Fruit fly (Drosophila melanogaster): Measurements from ENCODE around the gene CG10026.

The CG10026 gene

DNA sequence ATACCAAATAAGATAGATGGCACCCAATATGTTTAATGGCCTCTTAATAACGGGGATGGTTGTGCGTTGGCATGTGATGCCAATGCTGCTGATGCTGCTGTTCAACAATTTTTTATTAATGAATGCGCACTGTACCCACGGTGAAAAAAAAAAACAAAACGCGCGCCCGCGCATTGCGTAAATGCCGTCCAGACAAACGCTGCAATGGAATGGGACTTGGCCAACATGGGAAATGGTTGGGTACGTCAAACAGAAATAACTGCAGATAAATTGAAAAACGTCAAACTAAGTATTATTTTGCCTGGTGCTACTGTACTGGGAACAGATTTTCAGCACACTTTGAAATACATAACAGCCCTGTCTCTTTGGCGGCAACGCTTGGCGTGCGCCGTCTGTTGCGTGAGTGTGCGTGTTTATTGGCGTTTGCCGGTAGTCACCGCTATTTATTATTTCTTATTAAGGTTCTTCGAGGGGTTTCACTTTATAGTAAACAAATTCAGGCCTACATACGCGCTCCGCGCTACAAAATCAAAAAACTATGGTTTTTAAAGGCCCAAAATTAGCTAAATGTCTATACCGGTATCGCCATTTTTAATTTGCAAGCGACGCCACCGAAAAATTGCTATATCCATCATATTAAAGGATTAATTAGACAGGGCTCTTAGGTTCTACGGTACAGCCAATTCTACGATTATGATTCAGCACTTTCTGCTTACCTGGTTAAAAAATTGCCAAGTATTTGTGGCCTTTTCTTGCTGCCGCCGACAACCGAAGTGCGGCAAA is 1.3 kb upstream of the CG10026 start (continued):
- TF ChIP-seq CG6163 (GFP tag; IDR thresholded peaks at IDR 0.05): 0 out of 3 replicates have a peak, but pooled peaks have one; percentile 61
- peak; percentile 72 for TF ChIP-seq CG8119 (GFP tag; IDR thresholded peaks at IDR 0.05)
- TF ChIP-seq achi (GFP tag; optimal IDR thresholded peaks at IDR 0.05): peak; percentile 49

DNA sequence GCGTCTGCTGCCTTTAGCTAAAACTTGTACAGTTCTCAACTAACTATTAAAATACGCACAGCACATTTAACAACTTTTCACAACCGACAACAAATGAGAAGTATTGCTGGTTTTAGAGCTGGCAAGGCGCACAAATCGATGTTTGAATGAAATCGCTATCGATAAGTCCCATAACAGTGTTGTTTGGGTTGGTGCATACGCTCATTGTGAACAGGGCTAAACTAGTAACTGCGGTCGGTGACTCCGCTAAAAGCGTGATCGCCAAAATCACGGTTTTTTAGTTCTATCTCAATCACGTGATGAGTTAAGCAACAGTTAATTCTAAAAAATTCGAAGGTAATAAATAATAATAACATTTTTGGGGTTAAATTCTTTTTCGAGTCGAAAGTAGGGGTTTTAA is 675 bp upstream of the CG10026 start, which contains the start of gene Top2:
Gene Top2 (minus strand): TSS at position 110 of the 400 bp plus-strand sequence.
- TF ChIP-seq Sox15 (GFP tag; optimal IDR thresholded peaks at IDR 0.05): no peak
- peak; percentile 33 for TF ChIP-seq lz (GFP tag; optimal IDR thresholded peaks at IDR 0.05)
- TF ChIP-seq CG8632 (GFP tag; optimal IDR thresholded peaks at IDR 0.05): no peak
- peak; percentile 29 for TF ChIP-seq Sox14 (GFP tag; optimal IDR thresholded peaks at IDR 0.05)
- TF ChIP-seq CG15336 (GFP tag; IDR thresholded peaks at IDR 0.05): no peak
- no peak for TF ChIP-seq pdm3 (GFP tag; optimal IDR thresholded peaks at IDR 0.05)
- TF ChIP-seq topi (GFP tag; optimal IDR thresholded peaks at IDR 0.05): peak; percentile 10
- no peak for TF ChIP-seq fd59A (GFP tag; optimal IDR thresholded peaks at IDR 0.05)
- peak; percentile 27 for TF ChIP-seq cyc (GFP tag; optimal IDR thresholded peaks at IDR 0.05)
- no peak for TF ChIP-seq Lpt (GFP tag; optimal IDR thresholded peaks at IDR 0.05)
- TF ChIP-seq CG6163 (GFP tag; IDR thresholded peaks at IDR 0.05): no peak
- peak; percentile 1 for TF ChIP-seq esn (GFP tag; optimal IDR thresholded peaks at IDR 0.05)
- peak; percentile 17 for TF ChIP-seq Smox (GFP tag; optimal IDR thresholded peaks at IDR 0.05)
- no peak for TF ChIP-seq CG8319 (GFP tag; optimal IDR thresholded peaks at IDR 0.05)
- TF ChIP-seq Hr39 (GFP tag; optimal IDR thresholded peaks at IDR 0.05): peak; percentile 34
- peak; percentile 30 for TF ChIP-seq CG31627 (GFP tag; optimal IDR thresholded peaks at IDR 0.05)
- no peak for TF ChIP-seq Ets96B (tag; optimal IDR thresholded peaks at IDR 0.05)
- TF ChIP-seq CG9139 (GFP tag; optimal IDR thresholded peaks at IDR 0.05): no peak

DNA sequence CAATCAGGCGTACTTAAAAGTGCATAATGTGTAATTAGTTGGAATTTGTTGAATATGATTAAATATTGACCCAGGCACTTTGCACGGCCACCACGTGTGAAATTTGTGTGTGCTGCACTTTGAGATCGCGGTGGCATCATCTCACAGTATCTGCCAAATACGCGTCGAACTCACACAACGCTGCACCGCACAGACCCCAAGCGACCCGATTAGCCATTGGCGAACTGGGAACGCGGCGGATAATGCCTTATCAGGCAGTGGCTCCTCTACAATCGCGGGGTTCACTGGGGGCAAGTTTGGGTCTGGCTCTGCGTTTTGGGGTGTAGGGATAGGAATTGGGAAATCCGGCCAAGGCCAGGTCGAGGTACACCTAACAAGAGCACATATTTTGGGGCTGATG is 1.2 kb downstream of the CG10026 start:
- no peak for TF ChIP-seq CG34406 (GFP tag; optimal IDR thresholded peaks at IDR 0.05)
- TF ChIP-seq svp (GFP tag): peak; percentile 96
- TF ChIP-seq CG8119 (GFP tag; IDR thresholded peaks at IDR 0.05): 0 out of 3 replicates have a peak, but pooled peaks have one; percentile 20

DNA sequence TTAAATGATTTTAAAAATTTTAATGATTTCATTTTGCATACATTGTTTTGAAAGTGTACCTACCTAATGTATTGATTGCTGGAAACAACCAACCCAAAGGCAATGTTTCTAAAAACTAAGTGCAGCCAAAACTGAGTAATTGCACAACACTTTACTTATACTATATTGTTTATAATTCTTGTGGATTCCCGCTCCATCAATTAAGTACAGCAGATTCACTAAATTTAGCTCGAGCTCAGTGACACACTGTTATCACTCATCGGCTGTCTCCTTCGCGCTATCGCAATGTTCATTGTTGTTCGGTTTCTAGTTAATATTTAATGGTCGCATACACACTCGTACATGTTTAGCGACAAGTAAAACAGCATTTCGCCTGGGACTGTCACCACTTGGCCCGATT is 1.7 kb downstream of the CG10026 start:
- no peak for TF ChIP-seq CG3919 (GFP tag; optimal IDR thresholded peaks at IDR 0.05)
- no peak for TF ChIP-seq topi (GFP tag; optimal IDR thresholded peaks at IDR 0.05)
- no peak for TF ChIP-seq Smox (GFP tag; optimal IDR thresholded peaks at IDR 0.05)
- TF ChIP-seq dsx (GFP tag; optimal IDR thresholded peaks at IDR 0.05; ENCODE audit: poor library complexity, severe bottlenecking): peak; percentile 4

DNA sequence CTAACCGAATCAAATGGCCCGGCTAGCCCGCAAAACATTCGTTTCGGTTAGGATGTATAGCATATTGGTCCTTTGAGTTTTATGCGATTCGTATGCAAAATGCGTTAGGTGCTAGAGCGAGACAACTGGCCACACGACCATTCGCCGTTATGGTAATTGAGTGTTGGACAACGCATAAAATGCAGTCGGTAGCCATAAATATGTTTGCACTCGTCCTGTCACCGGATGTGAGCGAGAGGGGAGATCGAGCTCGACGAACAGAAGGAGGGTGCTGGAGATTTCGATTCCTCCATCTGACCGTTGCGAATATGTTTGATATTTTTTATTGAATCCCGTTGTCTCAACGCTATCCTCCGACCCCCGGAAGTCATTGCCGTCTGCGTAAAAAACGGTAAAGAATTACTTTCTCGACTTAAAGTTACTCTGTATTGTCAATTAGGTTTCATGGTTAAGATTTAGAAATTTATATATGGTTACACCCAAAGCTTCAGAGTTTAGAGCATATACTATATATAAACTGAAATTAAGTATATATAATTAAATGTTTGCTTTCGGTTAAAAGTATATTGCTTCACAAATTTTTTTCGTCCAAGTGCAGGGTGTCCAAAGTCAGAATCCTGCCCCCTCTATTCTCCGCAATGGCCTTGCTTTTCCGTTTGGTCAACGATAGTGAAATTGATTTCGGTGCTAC is 4.0 kb downstream of the CG10026 start:
- TF ChIP-seq OdsH (GFP tag; optimal IDR thresholded peaks at IDR 0.05) (no peak), acj6 (GFP tag; optimal IDR thresholded peaks at IDR 0.05) (no peak), Lpt (GFP tag; optimal IDR thresholded peaks at IDR 0.05) (no peak), CG6792 (GFP tag; optimal IDR thresholded peaks at IDR 0.05) (no peak), CG3919 (GFP tag; optimal IDR thresholded peaks at IDR 0.05) (no peak), CG8119 (GFP tag; IDR thresholded peaks at IDR 0.05) (no peak), CG7368 (GFP tag; optimal IDR thresholded peaks at IDR 0.05) (no peak), CG1621 (tag; optimal IDR thresholded peaks at IDR 0.05) (no peak), svp (GFP tag) (no peak), CG16779 (tag; optimal IDR thresholded peaks at IDR 0.05) (no peak), cyc (GFP tag; optimal IDR thresholded peaks at IDR 0.05) (no peak), CG6163 (GFP tag; IDR thresholded peaks at IDR 0.05) (no peak), CG32006 (GFP tag; optimal IDR thresholded peaks at IDR 0.05) (no peak), ss (GFP tag; optimal IDR thresholded peaks at IDR 0.05) (no peak), CG9139 (GFP tag; optimal IDR thresholded peaks at IDR 0.05) (no peak)
